Worm (Caenorhabditis elegans) whole organism, early embryonic: ENCODE measurements around the gene Y45F10C.2.
"Not testable (repeated sequence)": the region's sequence is repeated elsewhere in the genome, so short reads cannot be mapped to it uniquely, and the experiment has no call there.

Source experiments
- B0310.2 ChIP-seq: sonication (generic microtip); optimal IDR thresholded peaks from 2 replicates; lab custom pipeline; 2016; ENCODE audit warnings: mild to moderate bottlenecking, missing genetic modification characterization, missing compliant biosample characterization
- F13C5.2 ChIP-seq: sonication (generic microtip); optimal IDR thresholded peaks from 2 replicates; lab custom pipeline; 2017; ENCODE audit warnings: mild to moderate bottlenecking, missing genetic modification characterization, inconsistent platforms, missing compliant biosample characterization
- aly-1 ChIP-seq: sonication (generic microtip); optimal IDR thresholded peaks from 2 replicates; lab custom pipeline; 2016; ENCODE audit warnings: missing genetic modification characterization, missing compliant biosample characterization
- ama-1 ChIP-seq: fragments of 150-350 bp; optimal IDR thresholded peaks from 2 replicates; lab custom pipeline; 2014
- ceh-13 ChIP-seq: fragments of 200-800 bp; sonication (Bioruptor generic); optimal IDR thresholded peaks from 2 replicates; lab custom pipeline; 2018; ENCODE audit warnings: mild to moderate bottlenecking, missing genetic modification characterization, missing compliant biosample characterization
- ceh-36 ChIP-seq: sonication (generic microtip); optimal IDR thresholded peaks from 2 replicates; lab custom pipeline; 2016; ENCODE audit warnings: missing genetic modification characterization, inconsistent platforms, missing compliant biosample characterization
- ets-7 ChIP-seq: sonication (generic microtip); optimal IDR thresholded peaks from 2 replicates; lab custom pipeline; 2016; ENCODE audit warnings: missing genotype, missing genetic modification characterization, missing compliant biosample characterization
- flt-1 ChIP-seq: fragments of 200-800 bp; sonication (Bioruptor generic); IDR thresholded peaks from 2 replicates; pipeline ENCODE4 v1.3.6; 2022; ENCODE audit warnings: missing genetic modification characterization, missing compliant biosample characterization
- hmbx-1 ChIP-seq: sonication (generic microtip); optimal IDR thresholded peaks from 2 replicates; lab custom pipeline; 2016; ENCODE audit warnings: mild to moderate bottlenecking, missing genetic modification characterization, missing compliant biosample characterization
- hmg-4 ChIP-seq: fragments of 200-800 bp; sonication (Bioruptor generic); optimal IDR thresholded peaks from 2 replicates; lab custom pipeline; 2018; ENCODE audit warnings: mild to moderate bottlenecking, missing genetic modification characterization, missing compliant biosample characterization
- hnd-1 ChIP-seq: sonication (generic microtip); optimal IDR thresholded peaks from 2 replicates; lab custom pipeline; 2016; ENCODE audit warnings: missing genetic modification characterization, missing compliant biosample characterization
- pes-1 ChIP-seq: fragments of 200-800 bp; sonication (Bioruptor generic); IDR thresholded peaks from 2 replicates; pipeline ENCODE4 v1.3.6; 2022; ENCODE audit warnings: missing genetic modification reagents, missing genetic modification characterization, missing compliant biosample characterization
- scrt-1 ChIP-seq: fragments of 200-800 bp; sonication (Bioruptor generic); IDR thresholded peaks from 2 replicates; pipeline ENCODE4 v1.3.6; 2022; ENCODE audit warnings: missing genetic modification characterization, missing compliant biosample characterization
- sea-1 ChIP-seq: fragments of 200-800 bp; sonication (Bioruptor generic); conservative IDR thresholded peaks from 2 replicates; pipeline ENCODE4 v1.3.6; 2022; ENCODE audit warnings: missing genetic modification characterization, missing compliant biosample characterization
- tbx-11 ChIP-seq: fragments of 200-800 bp; sonication (Bioruptor generic); IDR thresholded peaks from 2 replicates; pipeline ENCODE4 v1.3.6; 2022; ENCODE audit warnings: missing genetic modification characterization, missing compliant biosample characterization
- tbx-37 ChIP-seq: fragments of 200-800 bp; sonication (Bioruptor generic); conservative IDR thresholded peaks from 2 replicates; pipeline ENCODE4 v1.3.6; 2022; ENCODE audit warnings: missing genetic modification reagents, missing genetic modification characterization, missing compliant biosample characterization
- tra-4 ChIP-seq: sonication (generic microtip); optimal IDR thresholded peaks from 2 replicates; lab custom pipeline; 2017; ENCODE audit warnings: missing genetic modification characterization, missing compliant biosample characterization

Gene Y45F10C.2

ce11 chrIV:13652023-13652422, 10.4 kb downstream of the Y45F10C.2 start, which contains the start of gene Y45F10C.6:
Gene Y45F10C.6 (plus strand): TSS chrIV:13652323.
- TF ChIP-seq F13C5.2 (tag; lab: Kevin White, UChicago); ceh-13 (GFP tag; lab: Kevin White, UChicago); pes-1 (GFP tag; lab: Robert Waterston, UW): not testable (repeated sequence)

ce11 chrIV:13651411-13651810, 11.1 kb downstream of the Y45F10C.2 start, which contains the start of gene C08F11.12:
Gene C08F11.12 (minus strand): TSS chrIV:13651511.
- TF ChIP-seq F13C5.2, aly-1, hnd-1 (tag; lab: Kevin White, UChicago): not testable (repeated sequence)

ce11 chrIV:13650238-13650637, 12.2 kb downstream of the Y45F10C.2 start, which contains the start of gene C08F11.17:
Gene C08F11.17 (minus strand): TSS chrIV:13650338.
- TF ChIP-seq ceh-13 (GFP tag; lab: Kevin White, UChicago) (no peak), hnd-1 (tag; lab: Kevin White, UChicago) (no peak), sea-1 (no peak), ama-1 (lab: Kevin White, UChicago) (no peak)

- TF ChIP-seq tbx-11 (GFP tag; lab: Robert Waterston, UW): no peak
- TF ChIP-seq pes-1 (GFP tag; lab: Robert Waterston, UW): no peak
- TF ChIP-seq tra-4: no peak
- TF ChIP-seq ets-7 (tag; lab: Kevin White, UChicago): no peak
- TF ChIP-seq ama-1 (lab: Kevin White, UChicago): no peak
- no peak for TF ChIP-seq hnd-1 (tag; lab: Kevin White, UChicago)
- no peak for TF ChIP-seq hmbx-1 (tag; lab: Kevin White, UChicago)
- no peak for TF ChIP-seq ceh-13 (GFP tag; lab: Kevin White, UChicago)
- TF ChIP-seq sea-1: no peak
- no peak for TF ChIP-seq scrt-1 (GFP tag; lab: Robert Waterston, UW)
- no peak for TF ChIP-seq ceh-36 (tag; lab: Kevin White, UChicago)
- no peak for TF ChIP-seq flt-1 (GFP tag; lab: Robert Waterston, UW)
These were observed 13.3 kb downstream of the Y45F10C.2 start, which contains the start of gene C08F11.10 for ce11 chrIV:13649126-13649525. Gene C08F11.10 (minus strand): TSS chrIV:13649226.

ce11 chrIV:13647558-13647957, 14.9 kb downstream of the Y45F10C.2 start, which contains the start of gene ule-4:
Gene ule-4 (minus strand): TSS chrIV:13647658.
- no peak for TF ChIP-seq ama-1 (lab: Kevin White, UChicago)
- TF ChIP-seq sea-1: no peak
- no peak for TF ChIP-seq scrt-1 (GFP tag; lab: Robert Waterston, UW)
- TF ChIP-seq flt-1 (GFP tag; lab: Robert Waterston, UW): no peak
- TF ChIP-seq tbx-11 (GFP tag; lab: Robert Waterston, UW): no peak

- TF ChIP-seq B0310.2 (tag; lab: Kevin White, UChicago): no peak
- TF ChIP-seq ceh-36 (tag; lab: Kevin White, UChicago): no peak
- TF ChIP-seq hmbx-1 (tag; lab: Kevin White, UChicago): no peak
- TF ChIP-seq ets-7 (tag; lab: Kevin White, UChicago): no peak
- no peak for TF ChIP-seq ceh-13 (GFP tag; lab: Kevin White, UChicago)
- TF ChIP-seq F13C5.2 (tag; lab: Kevin White, UChicago): no peak
- no peak for TF ChIP-seq tbx-37 (GFP tag; lab: Robert Waterston, UW)
- no peak for TF ChIP-seq flt-1 (GFP tag; lab: Robert Waterston, UW)
- TF ChIP-seq hmg-4 (GFP tag; lab: Kevin White, UChicago): no peak
- no peak for TF ChIP-seq tbx-11 (GFP tag; lab: Robert Waterston, UW)
- TF ChIP-seq scrt-1 (GFP tag; lab: Robert Waterston, UW): no peak
These were observed 16.6 kb downstream of the Y45F10C.2 start, which contains the start of gene srz-29 for ce11 chrIV:13645823-13646222. Gene srz-29 (minus strand): TSS chrIV:13645923.

ce11 chrIV:13639027-13639426, 23.4 kb downstream of the Y45F10C.2 start, which contains the start of gene ugt-22:
Gene ugt-22 (plus strand): TSS chrIV:13639260.
- TF ChIP-seq tra-4: no peak
- TF ChIP-seq pes-1 (GFP tag; lab: Robert Waterston, UW): no peak
- no peak for TF ChIP-seq hmbx-1 (tag; lab: Kevin White, UChicago)
- TF ChIP-seq aly-1 (tag; lab: Kevin White, UChicago): no peak
- no peak for TF ChIP-seq tbx-11 (GFP tag; lab: Robert Waterston, UW)
- no peak for TF ChIP-seq ets-7 (tag; lab: Kevin White, UChicago)
- TF ChIP-seq flt-1 (GFP tag; lab: Robert Waterston, UW): no peak
- no peak for TF ChIP-seq ceh-13 (GFP tag; lab: Kevin White, UChicago)
- no peak for TF ChIP-seq tbx-37 (GFP tag; lab: Robert Waterston, UW)
- TF ChIP-seq sea-1: no peak
- TF ChIP-seq ama-1 (lab: Kevin White, UChicago): no peak
- TF ChIP-seq hmg-4 (GFP tag; lab: Kevin White, UChicago): no peak
- TF ChIP-seq scrt-1 (GFP tag; lab: Robert Waterston, UW): no peak
- no peak for TF ChIP-seq ceh-36 (tag; lab: Kevin White, UChicago)
- no peak for TF ChIP-seq hnd-1 (tag; lab: Kevin White, UChicago)
- no peak for TF ChIP-seq F13C5.2 (tag; lab: Kevin White, UChicago)
- TF ChIP-seq B0310.2 (tag; lab: Kevin White, UChicago): no peak

- no peak for TF ChIP-seq ceh-36 (tag; lab: Kevin White, UChicago)
- TF ChIP-seq hnd-1 (tag; lab: Kevin White, UChicago): no peak
- no peak for TF ChIP-seq tbx-11 (GFP tag; lab: Robert Waterston, UW)
- no peak for TF ChIP-seq ceh-13 (GFP tag; lab: Kevin White, UChicago)
- no peak for TF ChIP-seq ets-7 (tag; lab: Kevin White, UChicago)
- no peak for TF ChIP-seq tbx-37 (GFP tag; lab: Robert Waterston, UW)
- no peak for TF ChIP-seq ama-1 (lab: Kevin White, UChicago)
- no peak for TF ChIP-seq scrt-1 (GFP tag; lab: Robert Waterston, UW)
- TF ChIP-seq B0310.2 (tag; lab: Kevin White, UChicago): no peak
- TF ChIP-seq pes-1 (GFP tag; lab: Robert Waterston, UW): no peak
These were observed 25.5 kb downstream of the Y45F10C.2 start, which contains the start of gene C08F11.7 for ce11 chrIV:13636975-13637374. Gene C08F11.7 (plus strand): TSS chrIV:13637275.
